Fruit fly (Drosophila melanogaster) whole organism, pupa: ENCODE data around the gene twr.

ENCODE experiments used
- CG13204 ChIP-seq: fragments of 200-800 bp; sonication (Bioruptor generic); optimal IDR thresholded peaks from 2 replicates; lab custom pipeline; 2018; ENCODE audit warnings: missing biosample characterization, mild to moderate bottlenecking, missing genetic modification characterization, moderate library complexity
- CG32121 ChIP-seq: fragments of 200-800 bp; sonication (Bioruptor generic); IDR thresholded peaks from 2 replicates; pipeline ENCODE4 v1.3.6; 2022; ENCODE audit warnings: missing biosample characterization, missing genetic modification characterization
- CG8159 ChIP-seq: fragments of 200-800 bp; sonication (Bioruptor generic); optimal IDR thresholded peaks from 3 replicates; lab custom pipeline; 2018; ENCODE audit warnings: missing biosample characterization, mild to moderate bottlenecking, missing genetic modification characterization, moderate library complexity
- D1 ChIP-seq: fragments of 200-800 bp; sonication (Bioruptor generic); optimal IDR thresholded peaks from 2 replicates; lab custom pipeline; 2018; ENCODE audit warnings: missing biosample characterization, mild to moderate bottlenecking, missing genetic modification characterization, moderate library complexity
- Ets98B ChIP-seq: fragments of 200-800 bp; sonication (Bioruptor generic); IDR thresholded peaks from 2 replicates; pipeline ENCODE4 v1.3.6; 2022; ENCODE audit warnings: missing biosample characterization, missing genetic modification characterization
- rn ChIP-seq: fragments of 200-800 bp; sonication (Bioruptor generic); IDR thresholded peaks from 2 replicates; pipeline ENCODE4 v1.3.6; 2022; ENCODE audit warnings: missing biosample characterization, missing genetic modification characterization

DNA sequence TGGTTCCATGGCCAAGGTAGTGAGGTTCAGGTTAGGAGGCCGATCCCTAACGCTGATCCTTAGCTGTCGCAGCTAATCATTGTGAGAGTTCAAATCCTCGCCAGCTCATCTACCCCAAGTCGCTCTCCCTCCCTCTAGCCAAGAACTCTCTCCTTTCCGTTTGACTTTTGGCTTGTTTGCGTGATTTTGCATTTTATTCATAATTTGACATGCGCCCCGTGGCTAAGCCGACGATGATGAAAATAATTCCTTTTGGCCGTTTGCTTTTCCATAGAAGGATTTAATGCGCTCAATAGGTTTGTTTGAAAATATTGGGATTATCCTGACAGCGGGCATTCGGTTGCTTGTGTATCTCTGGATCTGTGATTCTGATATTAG is 5.6 kb downstream of the twr start:
- TF ChIP-seq rn (GFP tag; lab: Robert Waterston, UW) (no peak), CG8159 (tag; lab: Kevin White, UChicago) (no peak), CG13204 (GFP tag; lab: Kevin White, UChicago) (no peak), CG32121 (GFP tag; lab: Robert Waterston, UW) (no peak), Ets98B (GFP tag; lab: Robert Waterston, UW) (no peak), D1 (tag; lab: Kevin White, UChicago) (no peak)
